Worm (Caenorhabditis elegans) whole organism, mixed stage, embryonic: ENCODE data around the gene T28D6.7.

Source experiments
- M03D4.4 ChIP-seq: sonication (generic microtip); optimal IDR thresholded peaks from 2 replicates; lab custom pipeline; 2017; ENCODE audit warnings: mild to moderate bottlenecking, missing genetic modification characterization, missing compliant biosample characterization
- bed-3 ChIP-seq: fragments of 200-800 bp; sonication (Bioruptor generic); optimal IDR thresholded peaks from 3 replicates; lab custom pipeline; 2018; ENCODE audit warnings: mild to moderate bottlenecking, missing genetic modification characterization, moderate library complexity, missing compliant biosample characterization
- blmp-1 ChIP-seq: fragments of 150-350 bp; optimal IDR thresholded peaks from 2 replicates; lab custom pipeline; 2014; ENCODE audit warnings: missing biosample characterization, missing genetic modification characterization
- ceh-39 ChIP-seq: fragments of 150-350 bp; optimal IDR thresholded peaks from 2 replicates; lab custom pipeline; 2014; ENCODE audit warnings: missing biosample characterization, missing genetic modification characterization
- ceh-43 ChIP-seq: fragments of 200-800 bp; sonication (Bioruptor generic); optimal IDR thresholded peaks from 2 replicates; lab custom pipeline; 2018; ENCODE audit warnings: mild to moderate bottlenecking, missing genetic modification characterization, moderate library complexity, missing compliant biosample characterization
- ceh-83 ChIP-seq: fragments of 200-800 bp; sonication (Bioruptor generic); optimal IDR thresholded peaks from 2 replicates; lab custom pipeline; 2018; ENCODE audit warnings: mild to moderate bottlenecking, missing genetic modification characterization, missing compliant biosample characterization
- ces-1 ChIP-seq: fragments of 150-350 bp; optimal IDR thresholded peaks from 2 replicates; lab custom pipeline; 2014; ENCODE audit warnings: missing biosample characterization, missing genetic modification reagents, missing genetic modification characterization
- cnd-1 ChIP-seq: fragments of 200-800 bp; sonication (Bioruptor generic); optimal IDR thresholded peaks from 2 replicates; lab custom pipeline; 2018; ENCODE audit warnings: mild to moderate bottlenecking, missing genetic modification characterization, missing compliant biosample characterization
- drap-1 ChIP-seq: fragments of 200-800 bp; sonication (Bioruptor generic); optimal IDR thresholded peaks from 3 replicates; lab custom pipeline; 2018; ENCODE audit warnings: mild to moderate bottlenecking, missing genetic modification characterization, missing compliant biosample characterization
- elt-1 ChIP-seq: sonication (generic microtip); optimal IDR thresholded peaks from 2 replicates; lab custom pipeline; 2017; ENCODE audit warnings: missing genetic modification characterization, mild to moderate bottlenecking, missing compliant biosample characterization, antibody characterized with exemption, moderate library complexity, borderline replicate concordance; ENCODE audit not compliant: insufficient read depth
- elt-3 ChIP-seq: fragments of 150-350 bp; optimal IDR thresholded peaks from 2 replicates; lab custom pipeline; 2014; ENCODE audit warnings: missing biosample characterization, missing genetic modification characterization
- flh-1 ChIP-seq: fragments of 200-800 bp; sonication (Bioruptor generic); optimal IDR thresholded peaks from 2 replicates; lab custom pipeline; 2018; ENCODE audit warnings: mild to moderate bottlenecking, missing genetic modification characterization, moderate library complexity, missing compliant biosample characterization
- ham-2 ChIP-seq: fragments of 200-800 bp; sonication (Bioruptor generic); optimal IDR thresholded peaks from 2 replicates; lab custom pipeline; 2018; ENCODE audit warnings: mild to moderate bottlenecking, missing genetic modification characterization, missing compliant biosample characterization
- hlh-1 ChIP-seq: fragments of 150-350 bp; optimal IDR thresholded peaks from 2 replicates; lab custom pipeline; 2014; ENCODE audit warnings: missing biosample characterization, missing genetic modification reagents, missing genetic modification characterization
- lin-32 ChIP-seq: fragments of 200-800 bp; sonication (Bioruptor generic); optimal IDR thresholded peaks from 2 replicates; lab custom pipeline; 2018; ENCODE audit warnings: mild to moderate bottlenecking, missing genetic modification characterization, missing compliant biosample characterization
- mab-5 ChIP-seq: fragments of 150-350 bp; optimal IDR thresholded peaks from 2 replicates; lab custom pipeline; 2014; ENCODE audit warnings: missing biosample characterization, missing genetic modification characterization
- mep-1 ChIP-seq: fragments of 150-350 bp; optimal IDR thresholded peaks from 2 replicates; lab custom pipeline; 2017; ENCODE audit warnings: missing biosample characterization, missing genetic modification reagents, missing genetic modification characterization, inconsistent platforms
- mls-2 ChIP-seq: sonication (generic microtip); optimal IDR thresholded peaks from 2 replicates; lab custom pipeline; 2016; ENCODE audit warnings: mild to moderate bottlenecking, missing genetic modification characterization, moderate library complexity, missing compliant biosample characterization
- nhr-12 ChIP-seq: fragments of 150-350 bp; optimal IDR thresholded peaks from 2 replicates; lab custom pipeline; 2014; ENCODE audit warnings: missing biosample characterization, missing genetic modification characterization
- nhr-2 ChIP-seq: fragments of 150-350 bp; optimal IDR thresholded peaks from 2 replicates; lab custom pipeline; 2014; ENCODE audit warnings: missing biosample characterization, missing genetic modification characterization
- nhr-237 ChIP-seq: fragments of 150-350 bp; optimal IDR thresholded peaks from 2 replicates; lab custom pipeline; 2014; ENCODE audit warnings: missing biosample characterization, missing genetic modification characterization
- nhr-28 ChIP-seq: fragments of 150-350 bp; optimal IDR thresholded peaks from 2 replicates; lab custom pipeline; 2014; ENCODE audit warnings: missing biosample characterization, missing genetic modification characterization
- nhr-76 ChIP-seq: sonication (generic microtip); optimal IDR thresholded peaks from 2 replicates; lab custom pipeline; 2017; ENCODE audit warnings: missing biosample characterization, missing genetic modification characterization
- pha-4 ChIP-seq: fragments of 150-350 bp; optimal IDR thresholded peaks from 2 replicates; lab custom pipeline; 2018; ENCODE audit warnings: missing biosample characterization, missing genetic modification reagents, missing genetic modification characterization
- sem-2 ChIP-seq: fragments of 200-800 bp; sonication (Bioruptor generic); optimal IDR thresholded peaks from 2 replicates; lab custom pipeline; 2018; ENCODE audit warnings: mild to moderate bottlenecking, missing genetic modification characterization, missing compliant biosample characterization
- sptf-1 ChIP-seq: sonication (generic microtip); optimal IDR thresholded peaks from 2 replicates; lab custom pipeline; 2017; ENCODE audit warnings: mild to moderate bottlenecking, missing genetic modification characterization, moderate library complexity, missing compliant biosample characterization
- unc-120 ChIP-seq: sonication (generic microtip); optimal IDR thresholded peaks from 2 replicates; lab custom pipeline; 2017; ENCODE audit warnings: missing genetic modification characterization, missing compliant biosample characterization; ENCODE audit not compliant: poor library complexity, severe bottlenecking
- unc-39 ChIP-seq: fragments of 150-350 bp; optimal IDR thresholded peaks from 2 replicates; lab custom pipeline; 2014; ENCODE audit warnings: missing biosample characterization, missing genetic modification characterization
- unc-62 ChIP-seq: fragments of 150-350 bp; optimal IDR thresholded peaks from 2 replicates; lab custom pipeline; 2014; ENCODE audit warnings: missing biosample characterization, missing genetic modification reagents, missing genetic modification characterization
- zip-8 ChIP-seq: fragments of 150-350 bp; optimal IDR thresholded peaks from 2 replicates; lab custom pipeline; 2014; ENCODE audit warnings: missing biosample characterization, missing genetic modification characterization
- ztf-11 ChIP-seq: fragments of 150-350 bp; optimal IDR thresholded peaks from 2 replicates; lab custom pipeline; 2014; ENCODE audit warnings: missing biosample characterization, missing genetic modification characterization

T28D6.7 gene

DNA sequence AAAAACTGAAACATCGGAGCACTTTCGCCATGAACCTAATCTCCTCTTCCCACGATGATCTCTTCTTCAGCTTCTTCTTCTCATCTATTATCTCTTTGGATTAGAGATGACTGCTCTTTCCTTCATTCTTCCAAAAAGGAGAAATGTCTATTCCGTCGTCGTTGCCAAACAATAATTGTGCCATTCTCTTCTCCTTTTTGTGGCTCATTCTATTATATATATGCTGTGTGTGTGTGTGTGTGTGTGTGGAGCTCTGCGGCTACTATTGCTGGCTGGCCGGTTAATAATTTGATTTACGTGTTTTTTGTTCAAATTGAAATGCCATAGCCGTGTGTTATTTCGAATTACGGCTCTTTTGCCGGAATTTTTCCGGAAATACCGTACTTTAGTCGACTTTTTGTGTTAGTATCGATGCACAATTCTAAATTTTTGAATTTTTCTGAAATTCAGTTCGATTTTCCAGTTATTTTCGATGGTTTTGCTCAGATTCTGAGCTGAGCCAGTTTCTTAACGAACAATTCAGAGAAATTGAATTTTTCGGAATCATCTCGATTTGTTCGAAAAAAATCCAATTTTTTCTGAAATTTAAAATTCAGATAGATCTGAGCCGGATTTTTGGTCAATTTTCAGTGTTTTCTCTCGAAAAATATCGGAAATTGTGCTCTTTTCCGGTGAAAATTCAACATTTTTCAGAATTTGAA lies 13.1 kb downstream of the T28D6.7 start, which contains the start of gene T28D6.5:
Gene T28D6.5, plus strand, starts transcription at position 651 of the 701 bp plus-strand sequence.
- TF ChIP-seq nhr-12 (no peak), ces-1 (peak; percentile 78), M03D4.4 (no peak), unc-39 (tag; lab: Kevin White, UChicago) (no peak)

DNA sequence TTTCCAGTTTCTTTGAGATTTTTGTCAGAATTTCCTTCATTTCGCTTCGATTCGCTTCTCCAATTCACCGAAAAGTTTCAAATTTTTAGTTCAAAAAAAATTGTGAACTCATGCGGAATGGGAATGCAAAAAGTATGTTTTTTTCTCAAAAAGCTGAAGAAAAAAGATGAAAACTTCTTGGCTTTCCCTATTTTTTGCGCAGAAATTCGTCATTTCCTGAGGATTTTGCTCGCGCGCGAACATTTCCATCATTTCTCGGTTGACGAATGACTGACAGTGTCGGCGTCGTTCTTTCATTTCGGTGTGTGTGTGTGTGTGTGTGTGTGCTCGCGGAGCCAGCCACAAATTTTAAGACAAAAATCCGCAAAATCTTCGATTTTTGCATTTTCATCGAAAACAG lies 14.0 kb downstream of the T28D6.7 start:
- TF ChIP-seq nhr-2 (tag; lab: Kevin White, UChicago) (no peak), unc-120 (tag; lab: Kevin White, UChicago) (no peak), ztf-11 (tag; lab: Kevin White, UChicago) (no peak), bed-3 (no peak), drap-1 (GFP tag; lab: Kevin White, UChicago) (no peak), flh-1 (no peak), mab-5 (tag; lab: Kevin White, UChicago) (no peak), sem-2 (GFP tag; lab: Kevin White, UChicago) (no peak), ham-2 (GFP tag; lab: Kevin White, UChicago) (no peak), elt-1 (tag; lab: Kevin White, UChicago) (no peak), elt-3 (no peak), mls-2 (tag; lab: Kevin White, UChicago) (no peak), sptf-1 (tag; lab: Kevin White, UChicago) (no peak), unc-62 (GFP tag; lab: Kevin White, UChicago) (no peak), hlh-1 (tag; lab: Kevin White, UChicago) (no peak), pha-4 (tag; lab: Kevin White, UChicago) (no peak), cnd-1 (no peak), nhr-237 (no peak), mep-1 (tag; lab: Kevin White, UChicago) (no peak), zip-8 (tag; lab: Kevin White, UChicago) (no peak)

DNA sequence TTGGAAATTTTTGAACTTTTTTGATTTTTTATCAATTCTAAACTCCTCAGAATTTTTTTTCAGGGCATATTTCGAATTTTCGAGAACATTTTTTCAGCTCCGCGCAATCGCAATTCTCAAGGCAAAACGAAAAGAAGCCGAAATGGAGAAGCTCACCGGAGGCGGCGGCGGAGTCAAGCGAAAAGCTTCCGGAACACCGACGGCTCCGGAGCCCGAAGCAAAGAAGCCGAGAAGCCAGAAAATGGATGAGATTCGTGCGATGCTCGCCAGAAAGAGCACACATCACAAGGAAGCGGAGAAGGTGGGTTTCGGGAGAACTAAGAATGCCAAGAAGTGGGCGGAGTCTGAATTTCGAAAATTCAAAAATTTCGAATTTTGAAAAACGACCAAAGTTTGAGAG lies 22.2 kb downstream of the T28D6.7 start:
- TF ChIP-seq mls-2 (tag; lab: Kevin White, UChicago) (no peak), mab-5 (tag; lab: Kevin White, UChicago) (no peak), ceh-83 (GFP tag; lab: Kevin White, UChicago) (no peak), ztf-11 (tag; lab: Kevin White, UChicago) (no peak), ces-1 (no peak), unc-62 (GFP tag; lab: Kevin White, UChicago) (no peak)

DNA sequence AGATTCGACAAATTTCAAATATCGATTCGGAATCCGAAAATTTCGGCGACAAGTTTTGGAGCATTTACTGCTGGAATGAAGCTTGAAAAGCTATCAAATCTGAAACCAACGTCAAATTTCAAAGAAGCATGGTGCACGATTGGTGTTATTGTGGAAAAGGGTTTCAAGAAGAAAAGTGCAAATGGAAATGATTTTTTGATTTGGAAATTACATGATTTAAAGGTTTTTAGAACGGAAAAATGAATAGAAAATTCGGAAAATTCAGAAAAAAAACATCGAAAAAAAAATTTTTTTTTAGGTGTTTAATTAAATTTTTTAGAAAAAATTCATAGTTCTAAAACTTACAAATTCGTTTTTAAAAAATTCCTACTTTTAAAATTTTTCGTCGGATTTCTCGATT lies 28.2 kb downstream of the T28D6.7 start, which contains the start of gene teg-1:
Gene teg-1, minus strand, starts transcription at position 101 of the 400 bp plus-strand sequence.
- no peak for TF ChIP-seq ceh-39 (tag; lab: Kevin White, UChicago)
- no peak for TF ChIP-seq blmp-1 (tag; lab: Kevin White, UChicago)
- TF ChIP-seq mab-5 (tag; lab: Kevin White, UChicago), result no peak
- no peak for TF ChIP-seq nhr-28 (tag; lab: Kevin White, UChicago)
- no peak for TF ChIP-seq lin-32 (GFP tag; lab: Kevin White, UChicago)
- no peak for TF ChIP-seq ham-2 (GFP tag; lab: Kevin White, UChicago)
- TF ChIP-seq M03D4.4, result no peak
- no peak for TF ChIP-seq ceh-43 (GFP tag; lab: Kevin White, UChicago)
- TF ChIP-seq ztf-11 (tag; lab: Kevin White, UChicago), result no peak
- TF ChIP-seq elt-3, result no peak
- TF ChIP-seq nhr-237, result no peak
- no peak for TF ChIP-seq mls-2 (tag; lab: Kevin White, UChicago)
- no peak for TF ChIP-seq ces-1
- TF ChIP-seq cnd-1, result no peak
- no peak for TF ChIP-seq sem-2 (GFP tag; lab: Kevin White, UChicago)
- no peak for TF ChIP-seq nhr-76
- TF ChIP-seq unc-62 (GFP tag; lab: Kevin White, UChicago), result no peak
- TF ChIP-seq drap-1 (GFP tag; lab: Kevin White, UChicago), result no peak
- TF ChIP-seq pha-4 (tag; lab: Kevin White, UChicago), result no peak
- TF ChIP-seq, all 35 proteins: peak for 0
